Worm (Caenorhabditis elegans) whole organism, L4 larva: ENCODE measurements around the gene R05D3.8.

Experiments used
- D1046.2 ChIP-seq: fragments of 200-800 bp; sonication (Bioruptor generic); IDR thresholded peaks from 2 replicates; pipeline ENCODE4 v1.3.6; 2022; ENCODE audit warnings: missing genetic modification characterization, missing compliant biosample characterization
- F10B5.3 ChIP-seq: sonication (generic microtip); optimal IDR thresholded peaks from 2 replicates; lab custom pipeline; 2016; ENCODE audit warnings: mild to moderate bottlenecking, missing genetic modification characterization, missing compliant biosample characterization
- F44E2.7 ChIP-seq: fragments of 200-800 bp; sonication (Bioruptor generic); IDR thresholded peaks from 2 replicates; pipeline ENCODE4 v2.1.2; 2022; ENCODE audit warnings: missing genetic modification characterization, missing compliant biosample characterization
- T26A8.4 ChIP-seq: fragments of 200-800 bp; sonication (Bioruptor generic); IDR thresholded peaks from 2 replicates; pipeline ENCODE4 v1.3.6; 2022; ENCODE audit warnings: missing genetic modification characterization, missing compliant biosample characterization
- Y48G9A.11 ChIP-seq: fragments of 200-800 bp; sonication (Bioruptor generic); IDR thresholded peaks from 2 replicates; pipeline ENCODE4 v1.3.6; 2022; ENCODE audit warnings: missing genetic modification reagents, missing genetic modification characterization, missing compliant biosample characterization
- Y5F2A.4 ChIP-seq: fragments of 200-800 bp; sonication (Bioruptor generic); optimal IDR thresholded peaks from 2 replicates; lab custom pipeline; 2018; ENCODE audit warnings: mild to moderate bottlenecking, missing genetic modification characterization, missing compliant biosample characterization
- Y75B8A.6 ChIP-seq: fragments of 200-800 bp; sonication (Bioruptor generic); IDR thresholded peaks from 2 replicates; pipeline ENCODE4 v1.3.6; 2022; ENCODE audit warnings: missing genetic modification reagents, missing genetic modification characterization, missing compliant biosample characterization
- ama-1 ChIP-seq: fragments of 150-350 bp; optimal IDR thresholded peaks from 2 replicates; lab custom pipeline; 2014; ENCODE audit warnings: inconsistent platforms, mixed read lengths
- attf-4 ChIP-seq: sonication (generic microtip); optimal IDR thresholded peaks from 3 replicates; lab custom pipeline; 2017; ENCODE audit warnings: missing biosample characterization, missing genetic modification characterization
- ceh-28 ChIP-seq: fragments of 150-350 bp; optimal IDR thresholded peaks from 2 replicates; lab custom pipeline; 2014; ENCODE audit warnings: missing biosample characterization, missing genetic modification reagents, missing genetic modification characterization
- ceh-44 ChIP-seq: fragments of 200-800 bp; sonication (Bioruptor generic); IDR thresholded peaks from 2 replicates; pipeline ENCODE4 v1.3.6; 2022; ENCODE audit warnings: missing genetic modification reagents, missing genetic modification characterization, missing compliant biosample characterization
- ctbp-1 ChIP-seq: fragments of 200-800 bp; sonication (Bioruptor generic); IDR thresholded peaks from 2 replicates; pipeline ENCODE4 v1.3.6; 2022; ENCODE audit warnings: missing genetic modification reagents, missing genetic modification characterization, missing compliant biosample characterization
- daf-16 ChIP-seq, 3 experiments: sonication (generic microtip); optimal IDR thresholded peaks; 2 replicates each; lab custom pipeline; 2016 to 2017; ENCODE audit warnings: missing genetic modification characterization in 3 of 3, missing genetic modification reagents in 3 of 3, mild to moderate bottlenecking in 2 of 3, missing compliant biosample characterization in 2 of 3, missing biosample characterization in 1 of 3, moderate library complexity in 1 of 3
- dmd-6 ChIP-seq: fragments of 200-800 bp; sonication (Bioruptor generic); IDR thresholded peaks from 2 replicates; pipeline ENCODE4 v1.3.6; 2022; ENCODE audit warnings: missing genetic modification reagents, missing genetic modification characterization, missing compliant biosample characterization
- dmd-8 ChIP-seq: fragments of 200-800 bp; sonication (Bioruptor generic); IDR thresholded peaks from 2 replicates; pipeline ENCODE4 v1.3.6; 2022; ENCODE audit warnings: missing genetic modification characterization, missing compliant biosample characterization
- dve-1 ChIP-seq: sonication (generic microtip); optimal IDR thresholded peaks from 2 replicates; lab custom pipeline; 2017; ENCODE audit warnings: antibody characterized with exemption, mild to moderate bottlenecking, missing genetic modification characterization, missing compliant biosample characterization; ENCODE audit not compliant: insufficient read depth
- egl-43 ChIP-seq: fragments of 200-800 bp; sonication (Bioruptor generic); IDR thresholded peaks from 2 replicates; pipeline ENCODE4 v1.3.6; 2022; ENCODE audit warnings: missing genetic modification reagents, missing genetic modification characterization, missing compliant biosample characterization
- gei-8 ChIP-seq: fragments of 200-800 bp; sonication (Bioruptor generic); optimal IDR thresholded peaks from 2 replicates; lab custom pipeline; 2018; ENCODE audit warnings: mild to moderate bottlenecking, missing genetic modification characterization, missing compliant biosample characterization
- hif-1 ChIP-seq, 2 experiments: sonication (generic microtip); optimal IDR thresholded peaks; 2 replicates each; lab custom pipeline; 2016 to 2017; ENCODE audit warnings: missing compliant biosample characterization in 2 of 2, missing genetic modification characterization in 2 of 2, missing genetic modification reagents in 2 of 2, missing genotype in 2 of 2, mild to moderate bottlenecking in 1 of 2
- hlh-11 ChIP-seq: fragments of 200-800 bp; sonication (Bioruptor generic); optimal IDR thresholded peaks from 2 replicates; lab custom pipeline; 2018; ENCODE audit warnings: mild to moderate bottlenecking, missing genetic modification characterization, missing compliant biosample characterization
- hlh-30 ChIP-seq: sonication (generic microtip); optimal IDR thresholded peaks from 2 replicates; lab custom pipeline; 2017; ENCODE audit warnings: antibody characterized with exemption, mild to moderate bottlenecking, missing genetic modification characterization, missing compliant biosample characterization; ENCODE audit not compliant: insufficient read depth
- lin-1 ChIP-seq: fragments of 200-800 bp; sonication (Bioruptor generic); IDR thresholded peaks from 2 replicates; pipeline ENCODE4 v1.3.6; 2022; ENCODE audit warnings: missing genetic modification reagents, missing genetic modification characterization, missing compliant biosample characterization
- lin-13 ChIP-seq: fragments of 150-350 bp; optimal IDR thresholded peaks from 2 replicates; lab custom pipeline; 2014; ENCODE audit warnings: missing biosample characterization, missing genetic modification reagents, missing genetic modification characterization
- lin-38 ChIP-seq: fragments of 200-800 bp; sonication (Bioruptor generic); IDR thresholded peaks from 2 replicates; pipeline ENCODE4 v1.3.6; 2022; ENCODE audit warnings: missing genetic modification reagents, missing genetic modification characterization, missing compliant biosample characterization
- lin-39 ChIP-seq: fragments of 150-350 bp; optimal IDR thresholded peaks from 2 replicates; lab custom pipeline; 2014; ENCODE audit warnings: missing biosample characterization, missing genetic modification reagents, missing genetic modification characterization
- lsy-2 ChIP-seq, 2 experiments: fragments of 150-350 bp in 1 of 2; sonication (generic microtip) in 1 of 2; optimal IDR thresholded peaks; 2 replicates each; lab custom pipeline; 2014 to 2017; ENCODE audit warnings: missing biosample characterization in 2 of 2, missing genetic modification characterization in 2 of 2
- mdt-29 ChIP-seq: fragments of 200-800 bp; sonication (Bioruptor generic); IDR thresholded peaks from 2 replicates; pipeline ENCODE4 v1.3.6; 2022; ENCODE audit warnings: missing genetic modification reagents, missing genetic modification characterization, missing compliant biosample characterization
- mes-2 ChIP-seq: sonication (generic microtip); optimal IDR thresholded peaks from 2 replicates; lab custom pipeline; 2016; ENCODE audit warnings: missing genotype, mild to moderate bottlenecking, missing genetic modification characterization, missing compliant biosample characterization; ENCODE audit not compliant: poor library complexity, severe bottlenecking
- mxl-3 ChIP-seq: fragments of 200-800 bp; sonication (Bioruptor generic); optimal IDR thresholded peaks from 2 replicates; lab custom pipeline; 2018; ENCODE audit warnings: mild to moderate bottlenecking, missing genetic modification characterization, missing compliant biosample characterization
- nhr-102 ChIP-seq: sonication (generic microtip); optimal IDR thresholded peaks from 2 replicates; lab custom pipeline; 2016; ENCODE audit warnings: mild to moderate bottlenecking, missing genetic modification characterization, moderate library complexity, missing compliant biosample characterization
- nhr-11 ChIP-seq: fragments of 150-350 bp; optimal IDR thresholded peaks from 2 replicates; lab custom pipeline; 2014; ENCODE audit warnings: missing biosample characterization, missing genetic modification characterization
- nhr-48 ChIP-seq: sonication (generic microtip); optimal IDR thresholded peaks from 2 replicates; lab custom pipeline; 2016; ENCODE audit warnings: mild to moderate bottlenecking, missing genetic modification characterization, missing compliant biosample characterization
- nhr-77 ChIP-seq: fragments of 150-350 bp; optimal IDR thresholded peaks from 2 replicates; lab custom pipeline; 2014; ENCODE audit warnings: missing biosample characterization, missing genetic modification characterization
- php-3 ChIP-seq: fragments of 200-800 bp; sonication (Bioruptor generic); IDR thresholded peaks from 2 replicates; pipeline ENCODE4 v1.3.6; 2022; ENCODE audit warnings: missing genetic modification reagents, missing genetic modification characterization, missing compliant biosample characterization
- pqm-1 ChIP-seq: sonication (generic microtip); optimal IDR thresholded peaks from 2 replicates; lab custom pipeline; 2017; ENCODE audit warnings: missing biosample characterization, missing genetic modification characterization
- saeg-2 ChIP-seq: fragments of 200-800 bp; sonication (Bioruptor generic); IDR thresholded peaks from 2 replicates; pipeline ENCODE4 v1.3.6; 2022; ENCODE audit warnings: missing genetic modification reagents, missing genetic modification characterization, missing compliant biosample characterization
- sdz-12 ChIP-seq: fragments of 200-800 bp; sonication (Bioruptor generic); optimal IDR thresholded peaks from 2 replicates; lab custom pipeline; 2018; ENCODE audit warnings: mild to moderate bottlenecking, missing genetic modification characterization, missing compliant biosample characterization
- skn-1 ChIP-seq: fragments of 150-350 bp; optimal IDR thresholded peaks from 2 replicates; lab custom pipeline; 2014; ENCODE audit warnings: missing biosample characterization, missing genetic modification characterization
- snpc-1.2 ChIP-seq: fragments of 200-800 bp; sonication (Bioruptor generic); IDR thresholded peaks from 2 replicates; pipeline ENCODE4 v1.3.6; 2022; ENCODE audit warnings: missing genetic modification reagents, missing genetic modification characterization, missing compliant biosample characterization
- snpc-4 ChIP-seq: fragments of 150-350 bp; optimal IDR thresholded peaks from 2 replicates; lab custom pipeline; 2014; ENCODE audit warnings: missing biosample characterization, missing genetic modification characterization
- tag-97 ChIP-seq: fragments of 200-800 bp; sonication (Bioruptor generic); IDR thresholded peaks from 2 replicates; pipeline ENCODE4 v1.3.6; 2022; ENCODE audit warnings: missing genetic modification characterization, missing compliant biosample characterization
- tra-1 ChIP-seq: fragments of 200-800 bp; sonication (Bioruptor generic); IDR thresholded peaks from 2 replicates; pipeline ENCODE4 v1.3.6; 2022; ENCODE audit warnings: missing genetic modification reagents, missing genetic modification characterization, missing compliant biosample characterization
- unc-62 ChIP-seq, 3 experiments: fragments of 150-350 bp in 1 of 3; sonication (generic microtip); optimal IDR thresholded peaks in 2 of 3; peaks in 1 of 3; 1 replicate in 1 of 3; 2 replicates in 2 of 3; lab custom pipeline; 2014 to 2017; ENCODE audit warnings: missing biosample characterization in 3 of 3, missing genetic modification characterization in 3 of 3, missing genetic modification reagents in 3 of 3, missing genotype in 1 of 3
- zip-11 ChIP-seq: fragments of 200-800 bp; sonication (Bioruptor generic); IDR thresholded peaks from 2 replicates; pipeline ENCODE4 v1.3.6; 2022; ENCODE audit warnings: missing genetic modification characterization, missing compliant biosample characterization
- ztf-7 ChIP-seq: fragments of 150-350 bp; optimal IDR thresholded peaks from 2 replicates; lab custom pipeline; 2014; ENCODE audit warnings: missing biosample characterization, missing genetic modification characterization

The R05D3.8 gene

DNA sequence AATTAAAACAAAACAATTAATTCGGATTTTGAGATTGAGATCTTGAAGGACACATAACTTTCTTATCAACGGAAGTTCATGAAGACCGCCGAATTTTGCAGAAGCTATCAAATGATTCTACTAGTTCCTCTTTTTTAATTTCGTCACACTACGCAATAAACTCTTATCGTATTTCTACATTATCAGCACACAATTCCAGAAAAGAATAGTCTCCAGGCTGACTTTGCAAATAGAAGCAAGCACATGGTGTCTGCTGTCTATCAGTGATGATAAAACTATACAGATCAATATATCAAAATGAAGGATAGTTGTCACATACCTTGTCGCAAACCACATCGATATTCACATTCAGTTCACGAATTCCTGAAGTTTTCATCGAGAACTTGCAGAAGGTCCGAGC lies 42.4 kb upstream of the R05D3.8 start (continued):
- no peak for TF ChIP-seq Y75B8A.6 (GFP tag; lab: Robert Waterston, UW)
- TF ChIP-seq ceh-44 (GFP tag; lab: Robert Waterston, UW): no peak
- TF ChIP-seq T26A8.4 (GFP tag; lab: Robert Waterston, UW): no peak
- peak in 1 of 2 experiments; percentile 8 for TF ChIP-seq lsy-2 (tag; optimal IDR thresholded peaks at IDR 0.05; lab: Kevin White, UChicago)
- no peak for TF ChIP-seq D1046.2
- TF ChIP-seq php-3: peak; percentile 87
- no peak for TF ChIP-seq tag-97 (GFP tag; lab: Robert Waterston, UW)
- TF ChIP-seq ama-1 (lab: Kevin White, UChicago): no peak
- no peak for TF ChIP-seq nhr-102 (tag; lab: Kevin White, UChicago)
- no peak for TF ChIP-seq unc-62 (GFP tag; optimal IDR thresholded peaks at IDR 0.05 in 1 of 2; lab: Kevin White, UChicago)
- TF ChIP-seq unc-62 (tag; optimal IDR thresholded peaks at IDR 0.05; lab: Kevin White, UChicago): no peak
- peak; percentile 100 for TF ChIP-seq pqm-1 (tag; lab: Kevin White, UChicago)
- TF ChIP-seq mes-2 (tag; lab: Kevin White, UChicago): peak; percentile 15
- peak; percentile 82 for TF ChIP-seq hlh-11 (tag; lab: Kevin White, UChicago)
- TF ChIP-seq ceh-28 (tag; lab: Kevin White, UChicago): no peak
- no peak; the same call in 1 of the 2 replicates for TF ChIP-seq tra-1 (GFP tag; lab: Robert Waterston, UW)
- peak; percentile 62 for TF ChIP-seq mxl-3
- no peak for TF ChIP-seq skn-1 (tag; lab: Kevin White, UChicago)
- no peak for TF ChIP-seq F44E2.7 (GFP tag; lab: Robert Waterston, UW)
- no peak for TF ChIP-seq attf-4 (tag; lab: Kevin White, UChicago)
- no peak for TF ChIP-seq lin-38
- TF ChIP-seq mdt-29 (GFP tag; lab: Robert Waterston, UW): no peak
- no peak for TF ChIP-seq egl-43 (GFP tag; lab: Robert Waterston, UW)
- TF ChIP-seq snpc-4 (tag; lab: Kevin White, UChicago): no peak
- no peak for TF ChIP-seq daf-16 (GFP tag; optimal IDR thresholded peaks at IDR 0.05; lab: Kevin White, UChicago)
- TF ChIP-seq daf-16 (tag; optimal IDR thresholded peaks at IDR 0.05; lab: Kevin White, UChicago): no peak
- no peak for TF ChIP-seq Y5F2A.4
- peak; percentile 28 for TF ChIP-seq nhr-48
- no peak for TF ChIP-seq ctbp-1 (GFP tag; lab: Robert Waterston, UW)
- peak; percentile 39 for TF ChIP-seq nhr-77 (tag; lab: Kevin White, UChicago)
- peak; percentile 43; the same call in 1 of the 2 replicates for TF ChIP-seq lin-1
- no peak for TF ChIP-seq saeg-2 (GFP tag; lab: Robert Waterston, UW)
- TF ChIP-seq Y48G9A.11: no peak
- no peak for TF ChIP-seq hif-1 (tag; optimal IDR thresholded peaks at IDR 0.05; lab: Kevin White, UChicago)
- peak; percentile 80 for TF ChIP-seq dve-1
- TF ChIP-seq F10B5.3 (tag; lab: Kevin White, UChicago): no peak
- TF ChIP-seq dmd-6 (GFP tag; lab: Robert Waterston, UW): peak; percentile 97
- no peak for TF ChIP-seq sdz-12
- TF ChIP-seq hlh-30 (tag; lab: Kevin White, UChicago): peak; percentile 7
- TF ChIP-seq zip-11 (GFP tag; lab: Robert Waterston, UW): no peak
- no peak for TF ChIP-seq snpc-1.2 (GFP tag; lab: Robert Waterston, UW)
- TF ChIP-seq dmd-8 (GFP tag; lab: Robert Waterston, UW): no peak
- TF ChIP-seq ztf-7 (tag; lab: Kevin White, UChicago): peak; percentile 82
- peak; percentile 44 for TF ChIP-seq gei-8
- TF ChIP-seq lin-13 (GFP tag; lab: Kevin White, UChicago): no peak
- no peak for TF ChIP-seq nhr-11 (tag; lab: Kevin White, UChicago)
- no peak for TF ChIP-seq lin-39
- TF ChIP-seq, all 104 proteins: peak for 16
